Fruit fly (Drosophila melanogaster): Measurements from ENCODE around the gene Nepl5.

DNA sequence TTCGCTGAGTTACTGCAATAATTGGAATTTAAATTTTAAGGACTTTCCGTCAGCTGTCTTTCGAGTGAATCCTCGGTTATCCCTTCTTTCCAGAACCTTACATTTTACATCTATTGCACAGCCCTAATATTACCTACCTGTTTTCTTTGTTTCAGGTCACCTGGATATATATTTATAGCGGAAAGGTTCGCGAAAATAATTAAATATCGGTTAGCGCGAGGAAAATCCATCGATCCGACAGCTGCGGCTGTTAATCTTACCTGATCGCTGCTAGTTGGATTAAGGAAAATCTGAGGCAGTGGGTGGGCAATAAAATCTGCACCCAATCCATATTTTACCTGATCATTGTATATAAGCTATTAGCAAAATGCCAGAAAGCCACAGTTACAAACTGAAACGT is 7.9 kb upstream of the Nepl5 start:
- TF ChIP-seq CkIIα-i1 (GFP tag; IDR thresholded peaks at IDR 0.05) (no peak), CG17359 (tag; optimal IDR thresholded peaks at IDR 0.05) (no peak)

Measured in whole organism, embryonic.